Worm (Caenorhabditis elegans) whole organism, young adult: ENCODE measurements around the gene chil-13.

Source experiments
- B0019.2 ChIP-seq: fragments of 200-800 bp; sonication (Bioruptor generic); conservative IDR thresholded peaks from 2 replicates; pipeline ENCODE4 v1.3.6; 2022; ENCODE audit warnings: missing genetic modification reagents, missing genetic modification characterization, missing compliant biosample characterization
- B0035.1 ChIP-seq: sonication (generic microtip); optimal IDR thresholded peaks from 2 replicates; lab custom pipeline; 2016; ENCODE audit warnings: missing genetic modification characterization, mild to moderate bottlenecking, missing compliant biosample characterization, missing genotype, missing genetic modification reagents
- F39B2.1 ChIP-seq: fragments of 200-800 bp; sonication (Bioruptor generic); IDR thresholded peaks from 2 replicates; pipeline ENCODE4 v1.3.6; 2022; ENCODE audit warnings: missing genetic modification reagents, missing genetic modification characterization, missing compliant biosample characterization
- F49E8.2 ChIP-seq: sonication (generic microtip); optimal IDR thresholded peaks from 3 replicates; lab custom pipeline; 2017; ENCODE audit warnings: missing genetic modification characterization, mild to moderate bottlenecking, missing compliant biosample characterization, antibody characterized with exemption, moderate library complexity; ENCODE audit not compliant: insufficient read depth
- T07F8.4 ChIP-seq: sonication (generic microtip); optimal IDR thresholded peaks from 2 replicates; lab custom pipeline; 2016; ENCODE audit warnings: mild to moderate bottlenecking, missing genetic modification characterization, moderate library complexity, missing compliant biosample characterization
- ZK185.1 ChIP-seq: sonication (generic microtip); optimal IDR thresholded peaks from 2 replicates; lab custom pipeline; 2016; ENCODE audit warnings: mild to moderate bottlenecking, missing genetic modification characterization, missing compliant biosample characterization; ENCODE audit not compliant: poor library complexity, severe bottlenecking
- akir-1 ChIP-seq: fragments of 200-800 bp; sonication (Bioruptor generic); optimal IDR thresholded peaks from 2 replicates; lab custom pipeline; 2018; ENCODE audit warnings: mild to moderate bottlenecking, missing genetic modification characterization, moderate library complexity, missing compliant biosample characterization
- athp-1 ChIP-seq: sonication (generic microtip); optimal IDR thresholded peaks from 2 replicates; lab custom pipeline; 2017; ENCODE audit warnings: mild to moderate bottlenecking, missing genetic modification characterization, missing compliant biosample characterization
- ccch-3 ChIP-seq: fragments of 200-800 bp; sonication (Bioruptor generic); optimal IDR thresholded peaks from 2 replicates; lab custom pipeline; 2018; ENCODE audit warnings: mild to moderate bottlenecking, missing genetic modification characterization, missing compliant biosample characterization
- cebp-1 ChIP-seq, 2 experiments: fragments of 200-800 bp in 1 of 2; sonication (Bioruptor generic) in 1 of 2; sonication (generic microtip) in 1 of 2; IDR thresholded peaks in 1 of 2; optimal IDR thresholded peaks in 1 of 2; 2 replicates each; pipeline versions ENCODE4 v1.3.6 to Lab custom; 2017 to 2022; ENCODE audit warnings: missing compliant biosample characterization in 2 of 2, missing genetic modification characterization in 2 of 2, mild to moderate bottlenecking in 1 of 2, missing genetic modification reagents in 1 of 2, moderate library complexity in 1 of 2
- ceh-100 ChIP-seq: fragments of 200-800 bp; sonication (Bioruptor generic); IDR thresholded peaks from 2 replicates; pipeline ENCODE4 v1.3.6; 2022; ENCODE audit warnings: missing genetic modification reagents, missing genetic modification characterization, missing compliant biosample characterization
- ceh-58 ChIP-seq: fragments of 200-800 bp; sonication (Bioruptor generic); IDR thresholded peaks from 2 replicates; pipeline ENCODE4 v1.3.6; 2022; ENCODE audit warnings: missing genetic modification characterization, missing compliant biosample characterization
- egrh-3 ChIP-seq: fragments of 200-800 bp; sonication (Bioruptor generic); IDR thresholded peaks from 2 replicates; pipeline ENCODE4 v1.3.6; 2022; ENCODE audit warnings: missing genetic modification reagents, missing genetic modification characterization, missing compliant biosample characterization
- ekl-4 ChIP-seq: fragments of 200-800 bp; sonication (Bioruptor generic); IDR thresholded peaks from 2 replicates; pipeline ENCODE4 v1.3.6; 2022; ENCODE audit warnings: missing genetic modification reagents, missing genetic modification characterization, missing compliant biosample characterization
- him-1 ChIP-seq: sonication (generic microtip); optimal IDR thresholded peaks from 2 replicates; lab custom pipeline; 2016; ENCODE audit warnings: missing genotype, missing genetic modification reagents, missing genetic modification characterization, missing compliant biosample characterization
- hlh-12 ChIP-seq: sonication (generic microtip); optimal IDR thresholded peaks from 2 replicates; lab custom pipeline; 2016; ENCODE audit warnings: missing genetic modification characterization, missing compliant biosample characterization
- hmg-20 ChIP-seq: fragments of 200-800 bp; sonication (Bioruptor generic); IDR thresholded peaks from 2 replicates; pipeline ENCODE4 v1.3.6; 2022; ENCODE audit warnings: missing genetic modification reagents, missing genetic modification characterization, missing compliant biosample characterization
- hsf-1 ChIP-seq: fragments of 200-800 bp; sonication (Bioruptor generic); IDR thresholded peaks from 2 replicates; pipeline ENCODE4 v1.3.6; 2022; ENCODE audit warnings: missing genetic modification reagents, missing genetic modification characterization, missing compliant biosample characterization
- let-526 ChIP-seq: fragments of 200-800 bp; sonication (Bioruptor generic); IDR thresholded peaks from 2 replicates; pipeline ENCODE4 v1.3.6; 2022; ENCODE audit warnings: missing genetic modification reagents, missing genetic modification characterization, missing compliant biosample characterization
- lin-54 ChIP-seq: fragments of 200-800 bp; sonication (Bioruptor generic); optimal IDR thresholded peaks from 2 replicates; lab custom pipeline; 2018; ENCODE audit warnings: mild to moderate bottlenecking, missing genetic modification characterization, missing compliant biosample characterization
- lir-1 ChIP-seq: fragments of 200-800 bp; sonication (Bioruptor generic); conservative IDR thresholded peaks from 2 replicates; pipeline ENCODE4 v1.3.6; 2022; ENCODE audit warnings: missing genetic modification reagents, missing genetic modification characterization, missing compliant biosample characterization
- mcd-1 ChIP-seq: fragments of 200-800 bp; sonication (Bioruptor generic); IDR thresholded peaks from 2 replicates; pipeline ENCODE4 v1.3.6; 2022; ENCODE audit warnings: missing genetic modification reagents, missing genetic modification characterization, missing compliant biosample characterization
- mel-28 ChIP-seq: sonication (generic microtip); optimal IDR thresholded peaks from 2 replicates; lab custom pipeline; 2016; ENCODE audit warnings: borderline replicate concordance, mild to moderate bottlenecking, missing genetic modification characterization, missing compliant biosample characterization
- mes-4 ChIP-seq: sonication (generic microtip); optimal IDR thresholded peaks from 2 replicates; lab custom pipeline; 2016; ENCODE audit warnings: missing genotype, missing genetic modification characterization, missing compliant biosample characterization
- nfya-1 ChIP-seq: sonication (generic microtip); optimal IDR thresholded peaks from 2 replicates; lab custom pipeline; 2017; ENCODE audit warnings: antibody characterized with exemption, missing compliant biosample characterization, missing genetic modification characterization, borderline replicate concordance; ENCODE audit not compliant: insufficient read depth
- nfya-2 ChIP-seq: fragments of 200-800 bp; sonication (Bioruptor generic); IDR thresholded peaks from 2 replicates; pipeline ENCODE4 v1.3.6; 2022; ENCODE audit warnings: missing genetic modification reagents, missing genetic modification characterization, missing compliant biosample characterization
- nhr-120 ChIP-seq: fragments of 200-800 bp; sonication (Bioruptor generic); IDR thresholded peaks from 2 replicates; pipeline ENCODE4 v1.3.6; 2022; ENCODE audit warnings: missing genetic modification characterization, missing compliant biosample characterization
- nhr-80 ChIP-seq: sonication (generic microtip); optimal IDR thresholded peaks from 2 replicates; lab custom pipeline; 2016; ENCODE audit warnings: missing genetic modification characterization, missing compliant biosample characterization
- snpc-3.4 ChIP-seq: sonication (generic microtip); optimal IDR thresholded peaks from 2 replicates; lab custom pipeline; 2017; ENCODE audit warnings: missing genetic modification characterization, mild to moderate bottlenecking, missing compliant biosample characterization, antibody characterized with exemption, moderate library complexity, missing genotype, missing genetic modification reagents
- snpc-4 ChIP-seq, 5 experiments: fragments of 150-350 bp in 1 of 5; sonication (generic microtip) in 4 of 5; optimal IDR thresholded peaks; 2 replicates each; lab custom pipeline; 2014 to 2018; ENCODE audit warnings: missing genetic modification characterization in 5 of 5, missing biosample characterization in 3 of 5, antibody characterized with exemption in 2 of 5, mild to moderate bottlenecking in 2 of 5, missing compliant biosample characterization in 2 of 5, missing genotype in 2 of 5, moderate library complexity in 2 of 5, missing genetic modification reagents in 1 of 5
- tbx-9 ChIP-seq: sonication (generic microtip); optimal IDR thresholded peaks from 2 replicates; lab custom pipeline; 2016; ENCODE audit warnings: borderline replicate concordance, missing genetic modification characterization, inconsistent platforms, missing compliant biosample characterization
- tlf-1 ChIP-seq: fragments of 200-800 bp; sonication (Bioruptor generic); optimal IDR thresholded peaks from 2 replicates; lab custom pipeline; 2018; ENCODE audit warnings: mild to moderate bottlenecking, missing genetic modification characterization, missing compliant biosample characterization
- unc-62 ChIP-seq: fragments of 150-350 bp; optimal IDR thresholded peaks from 2 replicates; lab custom pipeline; 2014; ENCODE audit warnings: missing biosample characterization, missing genetic modification reagents, missing genetic modification characterization
- zfh-2 ChIP-seq: fragments of 200-800 bp; sonication (Bioruptor generic); conservative IDR thresholded peaks from 2 replicates; pipeline ENCODE4 v1.3.6; 2022; ENCODE audit warnings: missing genetic modification reagents, missing genetic modification characterization, missing compliant biosample characterization
- ztf-28 ChIP-seq: fragments of 200-800 bp; sonication (Bioruptor generic); IDR thresholded peaks from 2 replicates; pipeline ENCODE4 v1.3.6; 2022; ENCODE audit warnings: missing genetic modification reagents, missing genetic modification characterization, missing compliant biosample characterization

Gene chil-13

ce11 chrII:9412086-9412608, 26.0 kb downstream of the chil-13 start, which contains the start of gene arrd-3:
Gene arrd-3 (plus strand): TSS chrII:9412558.
- TF ChIP-seq nhr-80 (tag; lab: Kevin White, UChicago) (peak; percentile 49), F49E8.2 (tag; lab: Kevin White, UChicago) (no peak)

ce11 chrII:9411497-9411896, 26.6 kb downstream of the chil-13 start, which contains the start of gene M176.9:
Gene M176.9 (minus strand): TSS chrII:9411597.
- TF ChIP-seq ZK185.1: no peak
- TF ChIP-seq him-1: no peak
- TF ChIP-seq ekl-4: no peak
- no peak for TF ChIP-seq ccch-3 (GFP tag; lab: Kevin White, UChicago)
- TF ChIP-seq cebp-1 (GFP tag; IDR thresholded peaks at IDR 0.05; lab: Robert Waterston, UW): no peak
- TF ChIP-seq cebp-1 (tag; optimal IDR thresholded peaks at IDR 0.05; lab: Kevin White, UChicago): no peak
- no peak for TF ChIP-seq B0035.1
- no peak for TF ChIP-seq T07F8.4 (tag; lab: Kevin White, UChicago)
- TF ChIP-seq F39B2.1: no peak
- no peak for TF ChIP-seq nfya-2 (GFP tag; lab: Robert Waterston, UW)
- TF ChIP-seq tlf-1 (GFP tag; lab: Kevin White, UChicago): no peak
- TF ChIP-seq mcd-1 (GFP tag; lab: Robert Waterston, UW): no peak
- no peak for TF ChIP-seq nhr-120 (GFP tag; lab: Robert Waterston, UW)
- TF ChIP-seq ztf-28: no peak
- no peak for TF ChIP-seq hlh-12 (tag; lab: Kevin White, UChicago)
- TF ChIP-seq lin-54 (GFP tag; lab: Kevin White, UChicago): no peak
- TF ChIP-seq hmg-20: no peak
- TF ChIP-seq athp-1: no peak
- TF ChIP-seq snpc-3.4 (tag; lab: Kevin White, UChicago): no peak
- TF ChIP-seq ceh-58 (GFP tag; lab: Robert Waterston, UW): no peak
- TF ChIP-seq unc-62 (GFP tag; lab: Kevin White, UChicago): no peak

- TF ChIP-seq mes-4 (tag; lab: Kevin White, UChicago): no peak
- TF ChIP-seq egrh-3 (GFP tag; lab: Robert Waterston, UW): no peak
- TF ChIP-seq mel-28 (tag; lab: Kevin White, UChicago): no peak
- TF ChIP-seq ekl-4: no peak
- no peak for TF ChIP-seq nfya-1 (tag; lab: Kevin White, UChicago)
- no peak for TF ChIP-seq lir-1
- TF ChIP-seq let-526 (GFP tag; lab: Robert Waterston, UW): no peak
- TF ChIP-seq akir-1 (GFP tag; lab: Kevin White, UChicago): no peak
Measured at ce11 chrII:9407469-9407868, 30.7 kb downstream of the chil-13 start, which contains the start of gene arrd-2. Gene arrd-2 (plus strand): TSS chrII:9407769.

ce11 chrII:9407020-9407419, 31.1 kb downstream of the chil-13 start, which contains the start of gene mpz-6:
Gene mpz-6 (minus strand): TSS chrII:9407120.
- no peak for TF ChIP-seq snpc-4 (GFP tag; optimal IDR thresholded peaks at IDR 0.05; lab: Kevin White, UChicago)
- TF ChIP-seq snpc-4 (tag; optimal IDR thresholded peaks at IDR 0.05; lab: Kevin White, UChicago): no peak
- TF ChIP-seq mel-28 (tag; lab: Kevin White, UChicago): no peak
- no peak for TF ChIP-seq hlh-12 (tag; lab: Kevin White, UChicago)
- no peak for TF ChIP-seq ceh-100 (GFP tag; lab: Robert Waterston, UW)
- TF ChIP-seq B0019.2 (GFP tag; lab: Robert Waterston, UW): no peak
- no peak for TF ChIP-seq nhr-80 (tag; lab: Kevin White, UChicago)
- TF ChIP-seq let-526 (GFP tag; lab: Robert Waterston, UW): no peak
- no peak for TF ChIP-seq zfh-2 (GFP tag; lab: Robert Waterston, UW)
- no peak for TF ChIP-seq ztf-28
- TF ChIP-seq tbx-9 (tag; lab: Kevin White, UChicago): no peak
- TF ChIP-seq hsf-1: no peak
